Fruit fly (Drosophila melanogaster): ENCODE data around the gene PolA2.

DNA sequence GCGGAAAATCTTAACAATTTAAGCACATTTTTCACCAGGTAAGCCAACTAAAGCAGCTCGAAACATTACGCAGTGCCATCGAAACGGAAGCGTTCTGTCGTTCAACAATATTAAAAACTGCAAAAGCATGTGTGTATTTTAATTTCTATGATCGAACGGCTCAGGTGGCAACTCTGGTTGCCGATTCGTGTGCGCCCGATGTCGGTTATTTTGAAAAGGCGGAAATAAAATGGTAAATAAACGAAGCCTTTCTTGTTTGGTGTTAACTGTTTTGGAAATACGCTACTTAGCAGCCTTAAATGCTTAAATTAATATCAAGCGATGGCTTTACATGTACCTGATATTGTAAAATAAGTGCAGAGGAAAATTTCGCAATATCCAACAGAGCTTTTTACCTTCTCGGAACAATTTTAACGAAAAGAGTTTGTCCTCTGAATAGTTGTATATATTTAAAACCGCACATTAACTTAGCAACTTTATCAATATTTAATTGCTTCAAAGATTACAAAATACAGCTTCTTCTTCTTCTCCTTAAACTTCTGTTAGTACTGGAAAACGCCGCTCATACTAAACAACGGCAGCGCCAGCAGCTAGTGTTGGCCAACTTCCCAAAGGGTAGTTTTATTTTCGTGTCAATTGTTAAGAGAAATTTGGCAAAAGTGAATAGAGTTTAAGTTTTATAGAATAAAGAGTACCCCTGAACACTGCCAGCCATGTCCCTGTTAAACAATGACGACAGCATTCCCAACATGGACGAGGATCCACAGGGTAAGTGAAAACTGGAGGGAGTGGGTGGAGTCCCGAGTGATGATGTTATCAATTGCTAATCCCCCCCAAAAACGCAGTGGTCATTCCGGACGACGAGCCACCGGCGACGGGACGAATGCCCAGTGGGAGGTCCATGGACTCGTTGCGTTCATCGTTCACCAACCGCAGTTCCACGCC is 34.4 kb downstream of the PolA2 start, which contains the start of gene CG5934:
- TF ChIP-seq CG8478 (optimal IDR thresholded peaks at IDR 0.05), result no peak
- TF ChIP-seq CTCF (optimal IDR thresholded peaks at IDR 0.05), result peak in 1 of 2 experiments; percentile 3
